Worm (Caenorhabditis elegans): Measurements from ENCODE around the gene cht-3.

ce11 chrIV:7009531-7009930 lies 6.1 kb downstream of the cht-3 start, which contains the start of gene C25A8.2:
- TF ChIP-seq pha-4 (tag; optimal IDR thresholded peaks at IDR 0.05) (no peak), nhr-25 (tag; optimal IDR thresholded peaks at IDR 0.05) (no peak), zag-1 (tag; optimal IDR thresholded peaks at IDR 0.05) (no peak), fkh-10 (GFP tag; optimal IDR thresholded peaks at IDR 0.05) (no peak), elt-1 (tag; optimal IDR thresholded peaks at IDR 0.05) (no peak), egl-27 (tag; optimal IDR thresholded peaks at IDR 0.05) (no peak), nhr-76 (tag; optimal IDR thresholded peaks at IDR 0.05) (no peak), nhr-12 (tag; optimal IDR thresholded peaks at IDR 0.05) (no peak)

All from whole organism, L3 larva.